Fruit fly (Drosophila melanogaster) whole organism, embryonic: ENCODE measurements around the gene Trpgamma.

Experiments used
- Antp ChIP-seq: fragments of 200-800 bp; sonication (Bioruptor generic); optimal IDR thresholded peaks from 3 replicates; lab custom pipeline; 2016; ENCODE audit warnings: missing biosample characterization, missing genetic modification characterization
- Awh ChIP-seq: fragments of 200-800 bp; sonication (Bioruptor generic); IDR thresholded peaks from 2 replicates; pipeline ENCODE4, ENCODE4 v1.3.6; 2022; ENCODE audit warnings: missing biosample characterization, missing genetic modification characterization
- BtbVII ChIP-seq: fragments of 200-800 bp; sonication (Bioruptor generic); optimal IDR thresholded peaks from 3 replicates; lab custom pipeline; 2017; ENCODE audit warnings: missing biosample characterization, mild to moderate bottlenecking, missing genetic modification characterization
- CG11085 ChIP-seq: fragments of 200-800 bp; sonication (Bioruptor generic); IDR thresholded peaks from 2 replicates; pipeline ENCODE4 v1.3.6; 2022; ENCODE audit warnings: missing biosample characterization, missing genetic modification characterization
- CG12299 ChIP-seq: fragments of 200-800 bp; sonication (Bioruptor generic); optimal IDR thresholded peaks from 2 replicates; lab custom pipeline; 2018; ENCODE audit warnings: missing biosample characterization, mild to moderate bottlenecking, missing genetic modification characterization
- CG12659 ChIP-seq: fragments of 200-800 bp; sonication (Bioruptor generic); optimal IDR thresholded peaks from 3 replicates; lab custom pipeline; 2017; ENCODE audit warnings: mild to moderate bottlenecking, missing biosample characterization, missing genetic modification reagents, missing genetic modification characterization
- CG13123 ChIP-seq: fragments of 200-800 bp; sonication (Bioruptor generic); optimal IDR thresholded peaks from 2 replicates; lab custom pipeline; 2016; ENCODE audit warnings: missing biosample characterization, missing genetic modification characterization
- CG13287 ChIP-seq: fragments of 200-800 bp; sonication (Bioruptor generic); IDR thresholded peaks from 2 replicates; pipeline ENCODE4 v1.3.6; 2022; ENCODE audit warnings: missing biosample characterization, missing genetic modification characterization; ENCODE audit not compliant: partially characterized antibody
- CG17385 ChIP-seq: fragments of 200-800 bp; sonication (Bioruptor generic); optimal IDR thresholded peaks from 3 replicates; lab custom pipeline; 2018; ENCODE audit warnings: missing biosample characterization, mild to moderate bottlenecking, missing genetic modification characterization
- CG18262 ChIP-seq: fragments of 200-800 bp; optimal IDR thresholded peaks from 3 replicates; lab custom pipeline; 2019; ENCODE audit warnings: missing biosample characterization, mild to moderate bottlenecking, missing genetic modification characterization, moderate library complexity
- CG18619 ChIP-seq: fragments of 200-800 bp; sonication (Bioruptor generic); optimal IDR thresholded peaks from 3 replicates; lab custom pipeline; 2017; ENCODE audit warnings: missing biosample characterization, mild to moderate bottlenecking, missing genetic modification characterization
- CG2199 ChIP-seq: fragments of 200-800 bp; sonication (Bioruptor generic); IDR thresholded peaks from 3 replicates; pipeline ENCODE4 v1.3.6; 2022; ENCODE audit warnings: missing biosample characterization, missing genetic modification characterization
- CG3407 ChIP-seq: fragments of 200-800 bp; sonication (Bioruptor generic); optimal IDR thresholded peaks from 2 replicates; lab custom pipeline; 2018; ENCODE audit warnings: missing biosample characterization, mild to moderate bottlenecking, missing genetic modification characterization
- CG6683 ChIP-seq: fragments of 200-800 bp; sonication (Bioruptor generic); optimal IDR thresholded peaks from 2 replicates; lab custom pipeline; 2017; ENCODE audit warnings: missing biosample characterization, mild to moderate bottlenecking, missing genetic modification characterization, missing genetic modification reagents
- CG8281 ChIP-seq: fragments of 200-800 bp; sonication (Bioruptor generic); optimal IDR thresholded peaks from 2 replicates; lab custom pipeline; 2018; ENCODE audit warnings: missing biosample characterization, mild to moderate bottlenecking, missing genetic modification characterization, moderate library complexity
- CG8290 ChIP-seq, 3 experiments: fragments of 200-800 bp; sonication (Bioruptor generic); optimal IDR thresholded peaks; 2 replicates each; lab custom pipeline; 2016 to 2019; ENCODE audit warnings: missing biosample characterization in 3 of 3, missing genetic modification characterization in 3 of 3, mild to moderate bottlenecking in 2 of 3, moderate library complexity in 1 of 3
- CG8944 ChIP-seq: fragments of 200-800 bp; sonication (Bioruptor generic); optimal IDR thresholded peaks from 3 replicates; lab custom pipeline; 2016; ENCODE audit warnings: missing biosample characterization, missing genetic modification characterization
- CG9876 ChIP-seq: fragments of 200-800 bp; sonication (Bioruptor generic); optimal IDR thresholded peaks from 2 replicates; lab custom pipeline; 2016; ENCODE audit warnings: missing biosample characterization, missing genetic modification characterization
- CHES-1-like ChIP-seq: fragments of 200-800 bp; sonication (Bioruptor generic); optimal IDR thresholded peaks from 2 replicates; lab custom pipeline; 2016; ENCODE audit warnings: missing biosample characterization, missing genetic modification characterization
- D19A ChIP-seq: fragments of 200-800 bp; optimal IDR thresholded peaks from 3 replicates; lab custom pipeline; 2019; ENCODE audit warnings: missing biosample characterization, mild to moderate bottlenecking, missing genetic modification characterization, moderate library complexity
- Doc2 ChIP-seq: fragments of 200-800 bp; sonication (Bioruptor generic); IDR thresholded peaks from 2 replicates; pipeline ENCODE4 v1.3.6; 2022; ENCODE audit warnings: missing biosample characterization, missing genetic modification characterization
- Hmr ChIP-seq: fragments of 200-800 bp; sonication (Bioruptor generic); optimal IDR thresholded peaks from 3 replicates; lab custom pipeline; 2017; ENCODE audit warnings: mild to moderate bottlenecking, missing biosample characterization, missing genetic modification reagents, missing genetic modification characterization
- Med ChIP-seq: fragments of 200-800 bp; sonication (Bioruptor generic); peaks from one replicate; lab custom pipeline; 2016; ENCODE audit warnings: missing biosample characterization, missing genetic modification characterization, mild to moderate bottlenecking, inconsistent platforms, moderate library complexity
- NC2α ChIP-seq: fragments of 200-800 bp; sonication (Bioruptor generic); optimal IDR thresholded peaks from 2 replicates; lab custom pipeline; 2016; ENCODE audit warnings: missing biosample characterization, missing genetic modification characterization
- NfI ChIP-seq: fragments of 200-800 bp; sonication (Bioruptor generic); optimal IDR thresholded peaks from 3 replicates; lab custom pipeline; 2018; ENCODE audit warnings: missing biosample characterization, mild to moderate bottlenecking, missing genetic modification characterization, moderate library complexity
- Opbp ChIP-seq: fragments of 200-800 bp; sonication (Bioruptor generic); IDR thresholded peaks from 3 replicates; pipeline ENCODE4 v1.3.6; 2022; ENCODE audit warnings: missing biosample characterization, missing genetic modification characterization; ENCODE audit not compliant: partially characterized antibody
- Pdp1 ChIP-seq, 2 experiments: fragments of 200-800 bp; sonication (Bioruptor generic); optimal IDR thresholded peaks; 3 replicates each; lab custom pipeline; 2016; ENCODE audit warnings: missing biosample characterization in 2 of 2, missing genetic modification characterization in 2 of 2, mild to moderate bottlenecking in 1 of 2, moderate library complexity in 1 of 2
- Rx ChIP-seq: fragments of 200-800 bp; sonication (Bioruptor generic); IDR thresholded peaks from 2 replicates; pipeline ENCODE4 v1.3.6; 2022; ENCODE audit warnings: missing biosample characterization, missing genetic modification characterization
- Side ChIP-seq: fragments of 200-800 bp; sonication (Bioruptor generic); optimal IDR thresholded peaks from 2 replicates; lab custom pipeline; 2016; ENCODE audit warnings: missing biosample characterization, missing genetic modification characterization
- Tbp ChIP-seq: fragments of >200 bp; optimal IDR thresholded peaks from 2 replicates; lab custom pipeline; 2018; ENCODE audit warnings: missing biosample characterization, missing genetic modification characterization
- Xrp1 ChIP-seq: fragments of 200-800 bp; sonication (Bioruptor generic); IDR thresholded peaks from 2 replicates; pipeline ENCODE4 v1.3.6; 2022; ENCODE audit warnings: missing biosample characterization, missing genetic modification characterization
- ase ChIP-seq: fragments of 200-800 bp; sonication (Bioruptor generic); IDR thresholded peaks from 3 replicates; pipeline ENCODE4 v1.3.6; 2022; ENCODE audit warnings: missing biosample characterization, missing genetic modification characterization
- chinmo ChIP-seq: fragments of 200-800 bp; sonication (Bioruptor generic); IDR thresholded peaks from 4 replicates; pipeline ENCODE4 v1.3.6; 2022; ENCODE audit warnings: missing biosample characterization, missing genetic modification characterization; ENCODE audit not compliant: partially characterized antibody
- crc ChIP-seq: fragments of 200-800 bp; sonication (Bioruptor generic); optimal IDR thresholded peaks from 2 replicates; lab custom pipeline; 2016; ENCODE audit warnings: missing biosample characterization, missing genetic modification characterization
- dan ChIP-seq: fragments of 200-800 bp; sonication (Bioruptor generic); IDR thresholded peaks from 2 replicates; pipeline ENCODE4 v1.3.6; 2022; ENCODE audit warnings: missing biosample characterization, missing genetic modification characterization
- esg ChIP-seq: fragments of 200-800 bp; sonication (Bioruptor generic); conservative IDR thresholded peaks from 2 replicates; pipeline ENCODE4 v1.3.6; 2022; ENCODE audit warnings: missing biosample characterization, missing genetic modification characterization
- ewg ChIP-seq: fragments of 200-800 bp; sonication (Bioruptor generic); optimal IDR thresholded peaks from 3 replicates; lab custom pipeline; 2017; ENCODE audit warnings: mild to moderate bottlenecking, missing biosample characterization, missing genetic modification reagents, missing genetic modification characterization
- fru ChIP-seq: fragments of >200 bp; optimal IDR thresholded peaks from 2 replicates; lab custom pipeline; 2017
- ftz-f1 ChIP-seq: fragments of 200-800 bp; sonication (Bioruptor generic); optimal IDR thresholded peaks from 2 replicates; lab custom pipeline; 2016; ENCODE audit warnings: missing biosample characterization, missing genetic modification characterization
- jing ChIP-seq: fragments of 200-800 bp; sonication (Bioruptor generic); optimal IDR thresholded peaks from 2 replicates; lab custom pipeline; 2018; ENCODE audit warnings: missing biosample characterization, mild to moderate bottlenecking, missing genetic modification characterization
- kah ChIP-seq: fragments of 200-800 bp; sonication (Bioruptor generic); optimal IDR thresholded peaks from 2 replicates; lab custom pipeline; 2018; ENCODE audit warnings: missing biosample characterization, mild to moderate bottlenecking, missing genetic modification characterization
- ken ChIP-seq: fragments of 200-800 bp; sonication (Bioruptor generic); IDR thresholded peaks from 3 replicates; pipeline ENCODE4 v1.3.6; 2022; ENCODE audit warnings: missing biosample characterization, missing genetic modification characterization
- lilli ChIP-seq: fragments of 200-800 bp; sonication (Bioruptor generic); optimal IDR thresholded peaks from 3 replicates; lab custom pipeline; 2016; ENCODE audit warnings: missing biosample characterization, missing genetic modification characterization
- maf-S ChIP-seq: fragments of 200-800 bp; sonication (Bioruptor generic); optimal IDR thresholded peaks from 2 replicates; lab custom pipeline; 2016; ENCODE audit warnings: missing biosample characterization, missing genetic modification characterization
- nom ChIP-seq: fragments of 200-800 bp; sonication (Bioruptor generic); optimal IDR thresholded peaks from 2 replicates; lab custom pipeline; 2017; ENCODE audit warnings: missing biosample characterization, missing genetic modification characterization, mild to moderate bottlenecking, moderate library complexity, missing genetic modification reagents
- pb ChIP-seq: fragments of 200-800 bp; sonication (Bioruptor generic); optimal IDR thresholded peaks from 3 replicates; lab custom pipeline; 2016; ENCODE audit warnings: missing biosample characterization, missing genetic modification characterization
- tio ChIP-seq: fragments of 200-800 bp; sonication (Bioruptor generic); optimal IDR thresholded peaks from 2 replicates; lab custom pipeline; 2017; ENCODE audit warnings: missing biosample characterization, missing genetic modification characterization, inconsistent platforms
- unpg ChIP-seq: fragments of 200-800 bp; sonication (Bioruptor generic); optimal IDR thresholded peaks from 3 replicates; lab custom pipeline; 2018; ENCODE audit warnings: missing biosample characterization, mild to moderate bottlenecking, missing genetic modification characterization, moderate library complexity
- vfl ChIP-seq: fragments of 200-800 bp; sonication (Bioruptor generic); optimal IDR thresholded peaks from 2 replicates; lab custom pipeline; 2016; ENCODE audit warnings: missing biosample characterization, missing genetic modification characterization
- zfh1 ChIP-seq: fragments of 200-800 bp; sonication (Bioruptor generic); IDR thresholded peaks from 3 replicates; pipeline ENCODE4 v1.3.6; 2022; ENCODE audit warnings: missing biosample characterization, missing genetic modification characterization

Gene Trpgamma

DNA sequence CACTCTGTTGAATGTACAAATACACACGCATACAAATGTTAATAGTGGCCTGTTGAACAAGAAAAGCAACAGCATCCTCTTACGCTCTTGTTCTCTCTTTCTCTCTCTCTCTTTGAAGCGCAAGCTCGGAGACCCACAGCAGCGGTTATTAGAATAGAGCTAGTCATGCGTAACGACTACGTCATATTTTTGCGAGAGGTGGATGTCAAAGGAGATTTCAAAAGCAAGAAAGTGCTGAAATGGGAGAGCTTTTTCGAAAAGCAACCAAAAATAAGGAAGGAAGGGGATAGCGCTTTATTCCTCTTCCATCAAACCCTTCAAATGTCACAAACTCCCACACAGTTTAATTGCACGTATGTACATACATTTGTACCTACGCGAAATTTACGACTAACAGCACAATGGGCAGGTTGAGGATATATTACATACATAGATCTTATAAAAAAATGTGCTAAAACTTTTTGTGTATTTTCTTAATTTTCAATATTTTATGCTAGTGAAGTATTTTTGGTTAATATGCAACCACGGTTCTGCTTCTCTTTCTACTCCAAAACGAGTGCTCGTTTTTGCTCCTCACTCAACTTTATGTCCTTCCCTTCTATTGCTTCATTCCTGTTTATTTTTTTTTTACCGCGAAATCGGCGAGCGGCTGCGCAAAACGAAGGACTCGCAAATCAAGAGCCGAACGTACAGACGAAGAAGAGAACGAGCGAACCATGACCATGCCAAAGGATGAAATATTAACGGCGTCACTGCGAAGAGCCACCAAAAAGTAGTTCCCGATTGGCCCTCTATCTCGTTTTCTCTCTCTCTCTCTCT lies 13.5 kb upstream of the Trpgamma start (continued):
- TF ChIP-seq CG12299 (no peak), Pdp1 (GFP tag; optimal IDR thresholded peaks at IDR 0.05; lab: Kevin White, UChicago) (no peak), CG2199 (GFP tag; lab: Robert Waterston, UW) (no peak), CG11085 (GFP tag; lab: Robert Waterston, UW) (no peak), lilli (GFP tag; lab: Kevin White, UChicago) (peak; percentile 53), dan (no peak), CG3407 (GFP tag; lab: Kevin White, UChicago) (no peak), CG8944 (peak; percentile 17), Tbp (GFP tag; lab: Kevin White, UChicago) (no peak), zfh1 (GFP tag; lab: Robert Waterston, UW) (no peak), CG8281 (tag; lab: Kevin White, UChicago) (no peak), CG6683 (GFP tag; lab: Kevin White, UChicago) (no peak), D19A (tag; lab: Kevin White, UChicago) (no peak), Awh (GFP tag; lab: Robert Waterston, UW) (no peak), CG12659 (GFP tag; lab: Kevin White, UChicago) (peak; percentile 21), Med (GFP tag; lab: Kevin White, UChicago) (peak; percentile 70), Xrp1 (no peak), Rx (GFP tag; lab: Robert Waterston, UW) (no peak), Antp (GFP tag; lab: Kevin White, UChicago) (no peak), CG13287 (0 out of 2 replicates have a peak, but pooled peaks have one; percentile 11), CG18619 (GFP tag; lab: Kevin White, UChicago) (peak; percentile 35), ftz-f1 (GFP tag; lab: Kevin White, UChicago) (no peak), nom (GFP tag; lab: Kevin White, UChicago) (peak; percentile 30), kah (no peak), CG13123 (no peak), CG18262 (tag; lab: Kevin White, UChicago) (no peak), CG8290 (GFP tag; optimal IDR thresholded peaks at IDR 0.05; lab: Kevin White, UChicago) (no peak), CG8290 (tag; optimal IDR thresholded peaks at IDR 0.05; lab: Kevin White, UChicago) (no peak), CG9876 (GFP tag; lab: Kevin White, UChicago) (no peak), Hmr (peak; percentile 64), crc (GFP tag; lab: Kevin White, UChicago) (no peak), NC2α (no peak), unpg (GFP tag; lab: Kevin White, UChicago) (peak; percentile 8), fru (lab: Kevin White, UChicago) (no peak), ken (GFP tag; lab: Robert Waterston, UW) (0 out of 3 replicates have a peak, but pooled peaks have one; percentile 25), CG17385 (peak; percentile 34), maf-S (peak; percentile 9), Opbp (GFP tag; lab: Robert Waterston, UW) (no peak), vfl (no peak), tio (GFP tag; lab: Kevin White, UChicago) (peak; percentile 16), NfI (GFP tag; lab: Kevin White, UChicago) (peak; percentile 38), chinmo (GFP tag; lab: Robert Waterston, UW) (no peak), ewg (GFP tag; lab: Kevin White, UChicago) (peak; percentile 84), Doc2 (GFP tag; lab: Robert Waterston, UW) (no peak), esg (GFP tag; lab: Robert Waterston, UW) (no peak), ase (GFP tag; lab: Robert Waterston, UW) (no peak), CHES-1-like (GFP tag; lab: Kevin White, UChicago) (peak; percentile 39), Side (GFP tag; lab: Kevin White, UChicago) (no peak), jing (GFP tag; lab: Kevin White, UChicago) (no peak), BtbVII (GFP tag; lab: Kevin White, UChicago) (no peak), pb (GFP tag; lab: Kevin White, UChicago) (no peak)
